Fruit fly (Drosophila melanogaster) whole organism, embryonic: ENCODE data around the gene Tbca.

ENCODE experiments used
- Atf3 ChIP-seq: fragments of 200-800 bp; sonication (Bioruptor generic); optimal IDR thresholded peaks from 3 replicates; lab custom pipeline; 2016; ENCODE audit warnings: missing biosample characterization, missing genetic modification characterization
- CG10209 ChIP-seq: fragments of 200-800 bp; sonication (Bioruptor generic); optimal IDR thresholded peaks from 3 replicates; lab custom pipeline; 2017; ENCODE audit warnings: missing biosample characterization, mild to moderate bottlenecking, missing genetic modification characterization, missing genetic modification reagents
- CG10959 ChIP-seq: fragments of 200-800 bp; sonication (Bioruptor generic); IDR thresholded peaks from 2 replicates; pipeline ENCODE4 v1.3.6; 2022; ENCODE audit warnings: missing biosample characterization, missing genetic modification characterization
- CG11085 ChIP-seq: fragments of 200-800 bp; sonication (Bioruptor generic); IDR thresholded peaks from 2 replicates; pipeline ENCODE4 v1.3.6; 2022; ENCODE audit warnings: missing biosample characterization, missing genetic modification characterization
- CG12104 ChIP-seq: fragments of 200-800 bp; sonication (Bioruptor generic); optimal IDR thresholded peaks from 3 replicates; lab custom pipeline; 2016; ENCODE audit warnings: missing biosample characterization, missing genetic modification characterization
- CG1233 ChIP-seq: fragments of 200-800 bp; sonication (Bioruptor generic); optimal IDR thresholded peaks from 4 replicates; lab custom pipeline; 2018; ENCODE audit warnings: missing biosample characterization, mild to moderate bottlenecking, missing genetic modification characterization
- CG14441 ChIP-seq: fragments of 200-800 bp; sonication (Bioruptor generic); IDR thresholded peaks from 2 replicates; pipeline ENCODE4 v1.3.6; 2022; ENCODE audit warnings: missing biosample characterization, missing genetic modification characterization
- CG15269 ChIP-seq: fragments of 200-800 bp; sonication (Bioruptor generic); optimal IDR thresholded peaks from 2 replicates; lab custom pipeline; 2018; ENCODE audit warnings: missing biosample characterization, mild to moderate bottlenecking, missing genetic modification characterization, moderate library complexity
- CG1529 ChIP-seq: fragments of 200-800 bp; sonication (Bioruptor generic); optimal IDR thresholded peaks from 3 replicates; lab custom pipeline; 2018; ENCODE audit warnings: missing biosample characterization, missing genetic modification characterization
- CG16779 ChIP-seq: fragments of 200-800 bp; sonication (Bioruptor generic); IDR thresholded peaks from 2 replicates; pipeline ENCODE4 v1.3.6; 2022; ENCODE audit warnings: missing biosample characterization, missing genetic modification characterization
- CG16813 ChIP-seq: fragments of 200-800 bp; sonication (Bioruptor generic); IDR thresholded peaks from 3 replicates; pipeline ENCODE4 v1.3.6; 2022; ENCODE audit warnings: missing biosample characterization, missing genetic modification characterization; ENCODE audit not compliant: partially characterized antibody
- CG17612 ChIP-seq: fragments of 200-800 bp; sonication (Bioruptor generic); IDR thresholded peaks from 2 replicates; pipeline ENCODE4 v1.3.6; 2022; ENCODE audit warnings: missing biosample characterization, missing genetic modification characterization
- CG18476 ChIP-seq: fragments of 200-800 bp; sonication (Bioruptor generic); optimal IDR thresholded peaks from 2 replicates; lab custom pipeline; 2016; ENCODE audit warnings: missing biosample characterization, mild to moderate bottlenecking, missing genetic modification characterization
- CG2129 ChIP-seq: fragments of 200-800 bp; sonication (Bioruptor generic); IDR thresholded peaks from 2 replicates; pipeline ENCODE4 v1.3.6; 2022; ENCODE audit warnings: missing biosample characterization, missing genetic modification characterization; ENCODE audit not compliant: partially characterized antibody
- CG30403 ChIP-seq: fragments of 200-800 bp; sonication (Bioruptor generic); optimal IDR thresholded peaks from 3 replicates; lab custom pipeline; 2016; ENCODE audit warnings: missing biosample characterization, missing genetic modification characterization
- CG3995 ChIP-seq: fragments of 200-800 bp; sonication (Bioruptor generic); optimal IDR thresholded peaks from 3 replicates; lab custom pipeline; 2016; ENCODE audit warnings: missing biosample characterization, missing genetic modification characterization
- CG6254 ChIP-seq: fragments of 200-800 bp; sonication (Bioruptor generic); optimal IDR thresholded peaks from 3 replicates; lab custom pipeline; 2017; ENCODE audit warnings: mild to moderate bottlenecking, missing biosample characterization, missing genetic modification reagents, missing genetic modification characterization
- CG8281 ChIP-seq: fragments of 200-800 bp; sonication (Bioruptor generic); optimal IDR thresholded peaks from 2 replicates; lab custom pipeline; 2018; ENCODE audit warnings: missing biosample characterization, mild to moderate bottlenecking, missing genetic modification characterization, moderate library complexity
- CG9437 ChIP-seq: fragments of 200-800 bp; sonication (Bioruptor generic); optimal IDR thresholded peaks from 2 replicates; lab custom pipeline; 2018; ENCODE audit warnings: missing biosample characterization, mild to moderate bottlenecking, missing genetic modification characterization
- Fer2 ChIP-seq: fragments of 200-800 bp; sonication (Bioruptor generic); optimal IDR thresholded peaks from 2 replicates; lab custom pipeline; 2018; ENCODE audit warnings: missing biosample characterization, mild to moderate bottlenecking, missing genetic modification characterization, moderate library complexity
- Gsc ChIP-seq: fragments of 200-800 bp; sonication (Bioruptor generic); IDR thresholded peaks from 2 replicates; pipeline ENCODE4 v1.3.6; 2022; ENCODE audit warnings: missing biosample characterization, missing genetic modification characterization
- Hmr ChIP-seq: fragments of 200-800 bp; sonication (Bioruptor generic); optimal IDR thresholded peaks from 3 replicates; lab custom pipeline; 2017; ENCODE audit warnings: mild to moderate bottlenecking, missing biosample characterization, missing genetic modification reagents, missing genetic modification characterization
- Neu2 ChIP-seq: fragments of 200-800 bp; sonication (Bioruptor generic); optimal IDR thresholded peaks from 3 replicates; lab custom pipeline; 2016; ENCODE audit warnings: missing biosample characterization, missing genetic modification characterization, borderline replicate concordance
- Opbp ChIP-seq: fragments of 200-800 bp; sonication (Bioruptor generic); IDR thresholded peaks from 3 replicates; pipeline ENCODE4 v1.3.6; 2022; ENCODE audit warnings: missing biosample characterization, missing genetic modification characterization; ENCODE audit not compliant: partially characterized antibody
- Ravus ChIP-seq: fragments of 200-800 bp; sonication (Bioruptor generic); IDR thresholded peaks from 2 replicates; pipeline ENCODE4 v1.3.6; 2022; ENCODE audit warnings: missing biosample characterization, missing genetic modification characterization
- Sox100B ChIP-seq: fragments of 200-800 bp; sonication (Bioruptor generic); optimal IDR thresholded peaks from 3 replicates; lab custom pipeline; 2018; ENCODE audit warnings: missing biosample characterization, mild to moderate bottlenecking, missing genetic modification characterization
- Trl ChIP-seq, 3 experiments: fragments of >200 bp in 2 of 3; fragments of 200-800 bp in 1 of 3; sonication (Bioruptor generic) in 1 of 3; optimal IDR thresholded peaks; 2 replicates in 1 of 3; 3 replicates in 2 of 3; lab custom pipeline; 2016 to 2017; ENCODE audit warnings: missing biosample characterization in 1 of 3, missing genetic modification characterization in 1 of 3
- ab ChIP-seq: fragments of 200-800 bp; sonication (Bioruptor generic); optimal IDR thresholded peaks from 2 replicates; lab custom pipeline; 2016; ENCODE audit warnings: missing biosample characterization, missing genetic modification characterization
- abd-A ChIP-seq: fragments of 200-800 bp; sonication (Bioruptor generic); optimal IDR thresholded peaks from 3 replicates; lab custom pipeline; 2019; ENCODE audit warnings: missing biosample characterization, mild to moderate bottlenecking, missing genetic modification characterization, moderate library complexity
- chm ChIP-seq: fragments of 200-800 bp; sonication (Bioruptor generic); IDR thresholded peaks from 2 replicates; pipeline ENCODE4 v1.3.6; 2022; ENCODE audit warnings: missing biosample characterization, missing genetic modification characterization
- dpn ChIP-seq, 2 experiments: fragments of 200-800 bp; sonication (Bioruptor generic); optimal IDR thresholded peaks; 3 replicates each; lab custom pipeline; 2016; ENCODE audit warnings: missing biosample characterization in 2 of 2, missing genetic modification characterization in 2 of 2
- exex ChIP-seq: fragments of 200-800 bp; sonication (Bioruptor generic); optimal IDR thresholded peaks from 4 replicates; lab custom pipeline; 2018; ENCODE audit warnings: missing biosample characterization, mild to moderate bottlenecking, missing genetic modification characterization, moderate library complexity
- fd64A ChIP-seq: fragments of 200-800 bp; sonication (Bioruptor generic); optimal IDR thresholded peaks from 3 replicates; lab custom pipeline; 2018; ENCODE audit warnings: missing biosample characterization, mild to moderate bottlenecking, missing genetic modification characterization
- fu2 ChIP-seq: fragments of 200-800 bp; sonication (Bioruptor generic); optimal IDR thresholded peaks from 2 replicates; lab custom pipeline; 2016; ENCODE audit warnings: missing biosample characterization, missing genetic modification characterization
- gem ChIP-seq: fragments of 200-800 bp; sonication (Bioruptor generic); optimal IDR thresholded peaks from 2 replicates; lab custom pipeline; 2019; ENCODE audit warnings: missing biosample characterization, mild to moderate bottlenecking, missing genetic modification characterization, moderate library complexity
- gsb ChIP-seq: fragments of 200-800 bp; sonication (Bioruptor generic); IDR thresholded peaks from 2 replicates; pipeline ENCODE4 v1.3.6; 2022; ENCODE audit warnings: missing biosample characterization, missing genetic modification characterization
- gsb-n ChIP-seq: fragments of 200-800 bp; sonication (Bioruptor generic); optimal IDR thresholded peaks from 3 replicates; lab custom pipeline; 2018; ENCODE audit warnings: missing biosample characterization, mild to moderate bottlenecking, missing genetic modification characterization
- hbn ChIP-seq: fragments of 200-800 bp; sonication (Bioruptor generic); IDR thresholded peaks from 2 replicates; pipeline ENCODE4 v1.3.6; 2022; ENCODE audit warnings: missing biosample characterization, missing genetic modification characterization; ENCODE audit not compliant: partially characterized antibody
- onecut ChIP-seq: fragments of 200-800 bp; sonication (Bioruptor generic); IDR thresholded peaks from 2 replicates; pipeline ENCODE4 v1.3.6; 2022; ENCODE audit warnings: missing biosample characterization, missing genetic modification characterization
- org-1 ChIP-seq: fragments of 200-800 bp; sonication (Bioruptor generic); optimal IDR thresholded peaks from 2 replicates; lab custom pipeline; 2017; ENCODE audit warnings: missing biosample characterization, missing genetic modification characterization
- pan ChIP-seq, 4 experiments: fragments of >200 bp in 3 of 4; fragments of 200-800 bp in 1 of 4; sonication (Bioruptor generic) in 1 of 4; optimal IDR thresholded peaks in 3 of 4; IDR thresholded peaks in 1 of 4; 2 replicates each; pipeline versions ENCODE4 v1.3.6 to Lab custom; 2017 to 2022; ENCODE audit warnings: missing biosample characterization in 2 of 4, missing genetic modification characterization in 2 of 4, mixed read lengths in 1 of 4
- pb ChIP-seq: fragments of 200-800 bp; sonication (Bioruptor generic); optimal IDR thresholded peaks from 3 replicates; lab custom pipeline; 2016; ENCODE audit warnings: missing biosample characterization, missing genetic modification characterization
- pfk ChIP-seq: fragments of 200-800 bp; sonication (Bioruptor generic); optimal IDR thresholded peaks from 2 replicates; lab custom pipeline; 2018; ENCODE audit warnings: missing biosample characterization, mild to moderate bottlenecking, missing genetic modification characterization, moderate library complexity
- pita ChIP-seq: fragments of 200-800 bp; sonication (Bioruptor generic); optimal IDR thresholded peaks from 2 replicates; lab custom pipeline; 2017; ENCODE audit warnings: missing biosample characterization, mild to moderate bottlenecking, missing genetic modification characterization
- sens ChIP-seq: fragments of 200-800 bp; sonication (Bioruptor generic); peaks from one replicate; lab custom pipeline; 2016; ENCODE audit warnings: missing biosample characterization, missing genetic modification characterization
- trem ChIP-seq: fragments of 200-800 bp; optimal IDR thresholded peaks from 3 replicates; lab custom pipeline; 2019; ENCODE audit warnings: missing biosample characterization, mild to moderate bottlenecking, missing genetic modification characterization, moderate library complexity
- unpg ChIP-seq: fragments of 200-800 bp; sonication (Bioruptor generic); optimal IDR thresholded peaks from 3 replicates; lab custom pipeline; 2018; ENCODE audit warnings: missing biosample characterization, mild to moderate bottlenecking, missing genetic modification characterization, moderate library complexity

Gene Tbca

dm6 chr3R:31717299-31718167 lies 25.8 kb upstream of the Tbca start (continued):
- TF ChIP-seq Neu2 (GFP tag; lab: Kevin White, UChicago) (no peak), fd64A (no peak), CG17612 (peak; percentile 32; the same call in 1 of the 2 replicates), CG16813 (GFP tag; lab: Robert Waterston, UW) (no peak), pan (optimal IDR thresholded peaks at IDR 0.05; lab: Kevin White, UChicago) (no peak), pan (GFP tag; optimal IDR thresholded peaks at IDR 0.05 in 1 of 2, IDR thresholded peaks at IDR 0.05 in 1 of 2) (peak in 1 of 2 experiments; percentile 60), CG9437 (GFP tag; lab: Kevin White, UChicago) (peak; percentile 51), CG14441 (GFP tag; lab: Robert Waterston, UW) (peak; percentile 51), Trl (optimal IDR thresholded peaks at IDR 0.05; lab: Kevin White, UChicago) (no peak), Trl (GFP tag; optimal IDR thresholded peaks at IDR 0.05; lab: Kevin White, UChicago) (peak; percentile 55), ab (GFP tag; lab: Kevin White, UChicago) (no peak), Gsc (no peak), dpn (GFP tag; optimal IDR thresholded peaks at IDR 0.05; lab: Kevin White, UChicago) (peak; percentile 55 to 61), Hmr (GFP tag; lab: Kevin White, UChicago) (peak; percentile 78), gem (tag; lab: Kevin White, UChicago) (peak; percentile 74), Opbp (GFP tag; lab: Robert Waterston, UW) (no peak), chm (GFP tag; lab: Robert Waterston, UW) (no peak), unpg (GFP tag; lab: Kevin White, UChicago) (peak; percentile 61), CG11085 (GFP tag; lab: Robert Waterston, UW) (no peak), CG30403 (peak; percentile 68), pb (GFP tag; lab: Kevin White, UChicago) (peak; percentile 52), onecut (GFP tag; lab: Robert Waterston, UW) (peak; percentile 43; the same call in 1 of the 2 replicates), Fer2 (tag; lab: Kevin White, UChicago) (peak; percentile 22), org-1 (GFP tag; lab: Kevin White, UChicago) (peak; percentile 75), pita (GFP tag; lab: Kevin White, UChicago) (no peak), gsb (GFP tag; lab: Robert Waterston, UW) (no peak), pfk (no peak), Sox100B (GFP tag; lab: Kevin White, UChicago) (peak; percentile 59), sens (peak; percentile 85), gsb-n (tag; lab: Kevin White, UChicago) (peak; percentile 17), CG15269 (tag; lab: Kevin White, UChicago) (peak; percentile 71), CG3995 (no peak), CG18476 (no peak), hbn (GFP tag; lab: Robert Waterston, UW) (no peak), Atf3 (no peak), fu2 (GFP tag; lab: Kevin White, UChicago) (peak; percentile 55), CG16779 (GFP tag; lab: Robert Waterston, UW) (no peak), exex (tag; lab: Kevin White, UChicago) (no peak), CG10959 (GFP tag; lab: Robert Waterston, UW) (no peak), CG8281 (tag; lab: Kevin White, UChicago) (no peak), CG1233 (GFP tag; lab: Kevin White, UChicago) (peak; percentile 41), Ravus (no peak; the same call in 1 of the 2 replicates), CG6254 (GFP tag; lab: Kevin White, UChicago) (no peak), CG2129 (GFP tag; lab: Robert Waterston, UW) (no peak), CG1529 (peak; percentile 36), CG10209 (GFP tag; lab: Kevin White, UChicago) (peak; percentile 74), CG12104 (GFP tag; lab: Kevin White, UChicago) (no peak), abd-A (tag; lab: Kevin White, UChicago) (peak; percentile 88), trem (tag; lab: Kevin White, UChicago) (no peak)
